Fruit fly (Drosophila melanogaster) whole organism, embryonic: ENCODE measurements around the gene alphaTub84B.
A peak's percentile ranks its signal among the peaks of the same experiment; 100 is the strongest.

Experiments
- CG15601 ChIP-seq: fragments of 200-800 bp; sonication (Bioruptor generic); optimal IDR thresholded peaks from 3 replicates; lab custom pipeline; 2019; ENCODE audit warnings: missing biosample characterization, mild to moderate bottlenecking, missing genetic modification characterization, moderate library complexity
- Rx ChIP-seq: fragments of 200-800 bp; sonication (Bioruptor generic); IDR thresholded peaks from 2 replicates; pipeline ENCODE4 v1.3.6; 2022; ENCODE audit warnings: missing biosample characterization, missing genetic modification characterization
- chn ChIP-seq: fragments of 200-800 bp; sonication (Bioruptor generic); optimal IDR thresholded peaks from 2 replicates; lab custom pipeline; 2016; ENCODE audit warnings: missing biosample characterization, missing genetic modification characterization
- gsb-n ChIP-seq: fragments of 200-800 bp; sonication (Bioruptor generic); optimal IDR thresholded peaks from 3 replicates; lab custom pipeline; 2018; ENCODE audit warnings: missing biosample characterization, mild to moderate bottlenecking, missing genetic modification characterization

- TF ChIP-seq CG15601 (tag; lab: Kevin White, UChicago) (no peak), chn (GFP tag; lab: Kevin White, UChicago) (peak; percentile 62), gsb-n (tag; lab: Kevin White, UChicago) (no peak), Rx (GFP tag; lab: Robert Waterston, UW) (no peak)
These were observed 23.4 kb downstream of the alphaTub84B start for dm6 chr3R:7109760-7110303.
